Worm (Caenorhabditis elegans) whole organism, L3 larva: ENCODE measurements around the gene ucr-1.

ENCODE experiments used
- R02D3.7 ChIP-seq: fragments of 150-350 bp; optimal IDR thresholded peaks from 2 replicates; lab custom pipeline; 2014; ENCODE audit warnings: missing biosample characterization, missing genetic modification characterization
- ZK546.5 ChIP-seq: sonication (generic microtip); optimal IDR thresholded peaks from 2 replicates; lab custom pipeline; 2017; ENCODE audit warnings: missing biosample characterization, missing genetic modification characterization
- aly-2 ChIP-seq: fragments of 150-350 bp; optimal IDR thresholded peaks from 2 replicates; lab custom pipeline; 2014; ENCODE audit warnings: missing biosample characterization, missing genetic modification characterization
- ama-1 ChIP-seq: fragments of 150-350 bp; optimal IDR thresholded peaks from 2 replicates; lab custom pipeline; 2018
- ceh-16 ChIP-seq: sonication (generic microtip); optimal IDR thresholded peaks from 2 replicates; lab custom pipeline; 2017; ENCODE audit warnings: missing biosample characterization, missing genetic modification characterization
- ceh-28 ChIP-seq: fragments of 150-350 bp; optimal IDR thresholded peaks from 2 replicates; lab custom pipeline; 2014; ENCODE audit warnings: missing biosample characterization, missing genetic modification reagents, missing genetic modification characterization
- ceh-82 ChIP-seq: fragments of 150-350 bp; optimal IDR thresholded peaks from 2 replicates; lab custom pipeline; 2014; ENCODE audit warnings: missing biosample characterization, missing genetic modification characterization
- ceh-9 ChIP-seq: sonication (generic microtip); optimal IDR thresholded peaks from 2 replicates; lab custom pipeline; 2018; ENCODE audit warnings: missing biosample characterization, missing genetic modification characterization
- daf-12 ChIP-seq: fragments of 150-350 bp; optimal IDR thresholded peaks from 2 replicates; lab custom pipeline; 2014; ENCODE audit warnings: missing biosample characterization, missing genetic modification reagents, missing genetic modification characterization
- egl-27 ChIP-seq: sonication (generic microtip); optimal IDR thresholded peaks from 4 replicates; lab custom pipeline; 2017; ENCODE audit warnings: missing biosample characterization, missing genetic modification reagents, missing genetic modification characterization
- egl-5 ChIP-seq: fragments of 150-350 bp; optimal IDR thresholded peaks from 2 replicates; lab custom pipeline; 2017; ENCODE audit warnings: missing biosample characterization, missing genetic modification reagents, missing genetic modification characterization, inconsistent platforms
- elt-1 ChIP-seq: fragments of 150-350 bp; optimal IDR thresholded peaks from 2 replicates; lab custom pipeline; 2014; ENCODE audit warnings: missing biosample characterization, missing genetic modification characterization
- elt-2 ChIP-seq: sonication (generic microtip); optimal IDR thresholded peaks from 2 replicates; lab custom pipeline; 2016; ENCODE audit warnings: missing genetic modification reagents, mild to moderate bottlenecking, missing genetic modification characterization, missing compliant biosample characterization
- elt-3 ChIP-seq, 3 experiments: fragments of 150-350 bp in 1 of 3; sonication (generic microtip) in 2 of 3; optimal IDR thresholded peaks; 2 replicates in 2 of 3; 4 replicates in 1 of 3; lab custom pipeline; 2014 to 2017; ENCODE audit warnings: missing biosample characterization in 3 of 3, missing genetic modification characterization in 3 of 3
- eor-1 ChIP-seq, 2 experiments: fragments of 150-350 bp; optimal IDR thresholded peaks; 2 replicates each; lab custom pipeline; 2014 to 2018; ENCODE audit warnings: missing biosample characterization in 2 of 2, missing genetic modification characterization in 2 of 2
- fkh-10 ChIP-seq: sonication (generic microtip); optimal IDR thresholded peaks from 2 replicates; lab custom pipeline; 2017; ENCODE audit warnings: missing biosample characterization, missing genetic modification reagents, missing genetic modification characterization
- fkh-2 ChIP-seq: fragments of 150-350 bp; optimal IDR thresholded peaks from 2 replicates; lab custom pipeline; 2014; ENCODE audit warnings: missing biosample characterization, missing genetic modification reagents, missing genetic modification characterization
- fos-1 ChIP-seq: fragments of 150-350 bp; optimal IDR thresholded peaks from 2 replicates; lab custom pipeline; 2014; ENCODE audit warnings: missing biosample characterization, missing genetic modification characterization
- hmg-11 ChIP-seq: sonication (generic microtip); optimal IDR thresholded peaks from 2 replicates; lab custom pipeline; 2016; ENCODE audit warnings: missing genetic modification characterization, missing compliant biosample characterization
- jun-1 ChIP-seq: fragments of 150-350 bp; optimal IDR thresholded peaks from 2 replicates; lab custom pipeline; 2014; ENCODE audit warnings: missing biosample characterization, missing genetic modification reagents, missing genetic modification characterization
- lin-15B ChIP-seq: fragments of 150-350 bp; optimal IDR thresholded peaks from 2 replicates; lab custom pipeline; 2014; ENCODE audit warnings: missing biosample characterization, missing genetic modification characterization
- lin-39 ChIP-seq: fragments of 150-350 bp; optimal IDR thresholded peaks from 2 replicates; lab custom pipeline; 2018; ENCODE audit warnings: missing biosample characterization, missing genetic modification reagents, missing genetic modification characterization
- lsy-12 ChIP-seq: sonication (generic microtip); optimal IDR thresholded peaks from 2 replicates; lab custom pipeline; 2016; ENCODE audit warnings: mild to moderate bottlenecking, missing genetic modification characterization, missing compliant biosample characterization
- mdl-1 ChIP-seq: fragments of 150-350 bp; optimal IDR thresholded peaks from 2 replicates; lab custom pipeline; 2014; ENCODE audit warnings: missing biosample characterization, missing genetic modification characterization
- mml-1 ChIP-seq: fragments of 150-350 bp; sonication (generic microtip); optimal IDR thresholded peaks from 3 replicates; lab custom pipeline; 2014; ENCODE audit warnings: missing biosample characterization, missing genetic modification characterization
- nfya-1 ChIP-seq: sonication (generic microtip); optimal IDR thresholded peaks from 2 replicates; lab custom pipeline; 2017; ENCODE audit warnings: missing genetic modification characterization, mild to moderate bottlenecking, missing compliant biosample characterization, antibody characterized with exemption, moderate library complexity; ENCODE audit not compliant: insufficient read depth
- nhr-11 ChIP-seq: fragments of 150-350 bp; optimal IDR thresholded peaks from 2 replicates; lab custom pipeline; 2014; ENCODE audit warnings: missing biosample characterization, missing genetic modification characterization
- nhr-12 ChIP-seq: fragments of 150-350 bp; optimal IDR thresholded peaks from 2 replicates; lab custom pipeline; 2014; ENCODE audit warnings: missing biosample characterization, missing genetic modification characterization
- nhr-23 ChIP-seq: fragments of 150-350 bp; optimal IDR thresholded peaks from 2 replicates; lab custom pipeline; 2014; ENCODE audit warnings: missing biosample characterization, missing genetic modification reagents, missing genetic modification characterization
- nhr-237 ChIP-seq: fragments of 150-350 bp; optimal IDR thresholded peaks from 2 replicates; lab custom pipeline; 2014; ENCODE audit warnings: missing biosample characterization, missing genetic modification characterization
- nhr-25 ChIP-seq: sonication (generic microtip); optimal IDR thresholded peaks from 2 replicates; lab custom pipeline; 2017; ENCODE audit warnings: missing biosample characterization, missing genetic modification characterization
- nhr-28 ChIP-seq: fragments of 150-350 bp; optimal IDR thresholded peaks from 2 replicates; lab custom pipeline; 2014; ENCODE audit warnings: missing biosample characterization, missing genetic modification characterization
- nhr-43 ChIP-seq: sonication (generic microtip); optimal IDR thresholded peaks from 2 replicates; lab custom pipeline; 2016; ENCODE audit warnings: mild to moderate bottlenecking, missing genetic modification characterization, missing compliant biosample characterization; ENCODE audit not compliant: poor library complexity, severe bottlenecking
- nhr-67 ChIP-seq: fragments of 150-350 bp; optimal IDR thresholded peaks from 2 replicates; lab custom pipeline; 2014; ENCODE audit warnings: missing biosample characterization, missing genetic modification characterization
- nhr-76 ChIP-seq: fragments of 150-350 bp; sonication (generic microtip); optimal IDR thresholded peaks from 5 replicates; lab custom pipeline; 2014; ENCODE audit warnings: missing biosample characterization, missing genetic modification characterization
- nhr-77 ChIP-seq: fragments of 150-350 bp; optimal IDR thresholded peaks from 2 replicates; lab custom pipeline; 2014; ENCODE audit warnings: missing biosample characterization, missing genetic modification characterization
- pha-4 ChIP-seq: fragments of 150-350 bp; optimal IDR thresholded peaks from 2 replicates; lab custom pipeline; 2014; ENCODE audit warnings: missing biosample characterization, missing genetic modification reagents, missing genetic modification characterization
- pqm-1 ChIP-seq: fragments of 150-350 bp; optimal IDR thresholded peaks from 2 replicates; lab custom pipeline; 2017; ENCODE audit warnings: missing biosample characterization, missing genetic modification characterization, inconsistent platforms
- sea-2 ChIP-seq: fragments of 150-350 bp; sonication (generic microtip); optimal IDR thresholded peaks from 4 replicates; lab custom pipeline; 2014; ENCODE audit warnings: missing biosample characterization, missing genetic modification reagents, missing genetic modification characterization
- skn-1 ChIP-seq: fragments of 150-350 bp; optimal IDR thresholded peaks from 2 replicates; lab custom pipeline; 2014; ENCODE audit warnings: missing biosample characterization, missing genetic modification characterization
- snpc-4 ChIP-seq: fragments of 150-350 bp; optimal IDR thresholded peaks from 2 replicates; lab custom pipeline; 2014; ENCODE audit warnings: missing biosample characterization, missing genetic modification characterization
- tbx-2 ChIP-seq: sonication (generic microtip); optimal IDR thresholded peaks from 2 replicates; lab custom pipeline; 2016; ENCODE audit warnings: mild to moderate bottlenecking, missing genetic modification characterization, missing compliant biosample characterization
- unc-39 ChIP-seq: sonication (generic microtip); optimal IDR thresholded peaks from 4 replicates; lab custom pipeline; 2017; ENCODE audit warnings: missing biosample characterization, missing genetic modification characterization
- unc-62 ChIP-seq: fragments of 150-350 bp; sonication (generic microtip); optimal IDR thresholded peaks from 4 replicates; lab custom pipeline; 2014; ENCODE audit warnings: missing biosample characterization, missing genetic modification reagents, missing genetic modification characterization
- zag-1 ChIP-seq: fragments of 150-350 bp; optimal IDR thresholded peaks from 2 replicates; lab custom pipeline; 2014; ENCODE audit warnings: missing biosample characterization, missing genetic modification characterization
- ztf-11 ChIP-seq: fragments of 150-350 bp; optimal IDR thresholded peaks from 2 replicates; lab custom pipeline; 2014; ENCODE audit warnings: missing biosample characterization, missing genetic modification characterization
- ztf-4 ChIP-seq: fragments of 150-350 bp; optimal IDR thresholded peaks from 2 replicates; lab custom pipeline; 2014; ENCODE audit warnings: missing biosample characterization, missing genetic modification characterization

Gene ucr-1

DNA sequence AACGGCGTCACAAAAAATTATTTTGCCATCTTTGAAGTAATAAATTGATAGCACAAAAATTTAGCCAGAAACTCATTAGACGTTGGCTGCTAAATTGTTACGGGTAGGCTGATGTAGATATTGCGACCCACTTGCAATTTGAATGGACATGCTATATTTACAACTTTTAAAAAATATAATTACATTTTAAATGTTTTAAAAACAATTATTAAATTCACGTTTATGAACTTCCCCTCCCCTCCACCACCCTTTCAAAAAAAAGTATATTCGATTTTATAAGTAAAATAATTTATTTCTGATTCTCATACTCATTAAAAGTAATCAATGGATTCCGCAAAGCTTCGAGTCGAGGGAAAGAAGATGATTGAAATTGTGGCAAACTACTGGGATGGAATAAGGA, 22.7 kb downstream of the ucr-1 start, which contains the start of gene basl-1:
Gene basl-1, plus strand, starts transcription at position 301 of the 400 bp plus-strand sequence.
- no peak for TF ChIP-seq ztf-11 (tag; lab: Kevin White, UChicago)
- no peak for TF ChIP-seq nhr-11 (tag; lab: Kevin White, UChicago)

ce11 chrIII:5615675-5616074, 23.7 kb downstream of the ucr-1 start:
- TF ChIP-seq nfya-1 (peak; percentile 56), nhr-28 (tag; lab: Kevin White, UChicago) (no peak)

ce11 chrIII:5620186-5620585, 28.3 kb downstream of the ucr-1 start:
- TF ChIP-seq nhr-11 (tag; lab: Kevin White, UChicago) = no peak
- TF ChIP-seq nhr-25 (tag; lab: Kevin White, UChicago) = peak; percentile 11

- TF ChIP-seq pqm-1 (tag; lab: Kevin White, UChicago) = peak; percentile 8
- TF ChIP-seq tbx-2 (tag; lab: Kevin White, UChicago) = peak; percentile 57
- peak; percentile 8 for TF ChIP-seq nhr-11 (tag; lab: Kevin White, UChicago)
- TF ChIP-seq nhr-12 (tag; lab: Kevin White, UChicago) = no peak
- TF ChIP-seq lin-39 = peak; percentile 49
- no peak for TF ChIP-seq elt-1
- no peak for TF ChIP-seq nhr-77 (tag; lab: Kevin White, UChicago)
- TF ChIP-seq zag-1 (tag; lab: Kevin White, UChicago) = no peak
- TF ChIP-seq nhr-43 (tag; lab: Kevin White, UChicago) = no peak
- peak; percentile 23 for TF ChIP-seq R02D3.7 (tag; lab: Kevin White, UChicago)
- no peak for TF ChIP-seq sea-2 (GFP tag; lab: Kevin White, UChicago)
- peak; percentile 15 for TF ChIP-seq nhr-23 (tag; lab: Kevin White, UChicago)
- peak; percentile 54 for TF ChIP-seq snpc-4 (tag; lab: Kevin White, UChicago)
- no peak for TF ChIP-seq daf-12 (tag; lab: Kevin White, UChicago)
- no peak for TF ChIP-seq nhr-67 (tag; lab: Kevin White, UChicago)
- TF ChIP-seq ZK546.5 (tag; lab: Kevin White, UChicago) = no peak
- TF ChIP-seq jun-1 (tag; lab: Kevin White, UChicago) = peak; percentile 48
- no peak for TF ChIP-seq ceh-82 (tag; lab: Kevin White, UChicago)
- TF ChIP-seq elt-2 (tag; lab: Kevin White, UChicago) = peak; percentile 82
- TF ChIP-seq lsy-12 (tag; lab: Kevin White, UChicago) = peak; percentile 61
- TF ChIP-seq ama-1 = no peak
- TF ChIP-seq lin-15B (tag; lab: Kevin White, UChicago) = peak; percentile 65
- peak; percentile 34 for TF ChIP-seq ceh-28 (tag; lab: Kevin White, UChicago)
- TF ChIP-seq elt-3 (tag; optimal IDR thresholded peaks at IDR 0.05; lab: Kevin White, UChicago) = no peak
- TF ChIP-seq fkh-10 (GFP tag; lab: Kevin White, UChicago) = no peak
- TF ChIP-seq nfya-1 = peak; percentile 87
- TF ChIP-seq ceh-16 (tag; lab: Kevin White, UChicago) = no peak
- no peak for TF ChIP-seq ztf-4 (tag; lab: Kevin White, UChicago)
- TF ChIP-seq nhr-237 (tag; lab: Kevin White, UChicago) = no peak
- no peak for TF ChIP-seq ceh-9
- TF ChIP-seq eor-1 (tag; optimal IDR thresholded peaks at IDR 0.05; lab: Kevin White, UChicago) = no peak
- TF ChIP-seq fkh-2 (tag; lab: Kevin White, UChicago) = no peak
- no peak for TF ChIP-seq ztf-11 (tag; lab: Kevin White, UChicago)
- TF ChIP-seq egl-5 (tag; lab: Kevin White, UChicago) = peak; percentile 62
- TF ChIP-seq nhr-25 (tag; lab: Kevin White, UChicago) = peak; percentile 53
- no peak for TF ChIP-seq mml-1 (tag; lab: Kevin White, UChicago)
- TF ChIP-seq unc-39 (tag; lab: Kevin White, UChicago) = no peak
- no peak for TF ChIP-seq unc-62 (GFP tag; lab: Kevin White, UChicago)
- TF ChIP-seq hmg-11 = peak; percentile 86
- TF ChIP-seq fos-1 (tag; lab: Kevin White, UChicago) = no peak
- no peak for TF ChIP-seq nhr-76 (tag; lab: Kevin White, UChicago)
- TF ChIP-seq skn-1 (tag; lab: Kevin White, UChicago) = no peak
- TF ChIP-seq pha-4 = peak; percentile 85
- TF ChIP-seq mdl-1 (tag; lab: Kevin White, UChicago) = peak; percentile 63
- TF ChIP-seq aly-2 (tag; lab: Kevin White, UChicago) = no peak
- TF ChIP-seq nhr-28 (tag; lab: Kevin White, UChicago) = no peak
- TF ChIP-seq egl-27 (tag; lab: Kevin White, UChicago) = no peak
Measured at ce11 chrIII:5621236-5621635, 29.3 kb downstream of the ucr-1 start.
